Fruit fly (Drosophila melanogaster) whole organism, pupa: ENCODE data around the gene CG31099.

Source experiments
- CG13204 ChIP-seq: fragments of 200-800 bp; sonication (Bioruptor generic); optimal IDR thresholded peaks from 2 replicates; lab custom pipeline; 2018; ENCODE audit warnings: missing biosample characterization, mild to moderate bottlenecking, missing genetic modification characterization, moderate library complexity
- CG14655 ChIP-seq: fragments of 200-800 bp; sonication (Bioruptor generic); optimal IDR thresholded peaks from 3 replicates; lab custom pipeline; 2017; ENCODE audit warnings: mild to moderate bottlenecking, missing biosample characterization, missing genetic modification reagents, missing genetic modification characterization
- CG15710 ChIP-seq: fragments of 200-800 bp; sonication (Bioruptor generic); optimal IDR thresholded peaks from 2 replicates; lab custom pipeline; 2018; ENCODE audit warnings: missing biosample characterization, mild to moderate bottlenecking, missing genetic modification characterization, moderate library complexity
- CG17806 ChIP-seq: fragments of 200-800 bp; sonication (Bioruptor generic); optimal IDR thresholded peaks from 2 replicates; lab custom pipeline; 2018; ENCODE audit warnings: missing biosample characterization, mild to moderate bottlenecking, missing genetic modification characterization, moderate library complexity
- CG34367 ChIP-seq: fragments of 200-800 bp; sonication (Bioruptor generic); optimal IDR thresholded peaks from 2 replicates; lab custom pipeline; 2018; ENCODE audit warnings: missing biosample characterization, mild to moderate bottlenecking, missing genetic modification characterization
- CG4496 ChIP-seq: fragments of 200-800 bp; sonication (Bioruptor generic); IDR thresholded peaks from 3 replicates; pipeline ENCODE4 v1.3.6; 2022; ENCODE audit warnings: missing biosample characterization, missing genetic modification characterization
- CG8301 ChIP-seq: fragments of 200-800 bp; sonication (Bioruptor generic); optimal IDR thresholded peaks from 2 replicates; lab custom pipeline; 2018; ENCODE audit warnings: missing biosample characterization, mild to moderate bottlenecking, missing genetic modification characterization
- CG9948 ChIP-seq: fragments of 200-800 bp; sonication (Bioruptor generic); optimal IDR thresholded peaks from 2 replicates; lab custom pipeline; 2018; ENCODE audit warnings: missing biosample characterization, mild to moderate bottlenecking, missing genetic modification characterization, moderate library complexity
- Ets98B ChIP-seq: fragments of 200-800 bp; sonication (Bioruptor generic); IDR thresholded peaks from 2 replicates; pipeline ENCODE4 v1.3.6; 2022; ENCODE audit warnings: missing biosample characterization, missing genetic modification characterization
- Pif1B ChIP-seq: fragments of 200-800 bp; sonication (Bioruptor generic); optimal IDR thresholded peaks from 3 replicates; lab custom pipeline; 2016; ENCODE audit warnings: missing biosample characterization, missing genetic modification characterization
- Snoo ChIP-seq: fragments of 200-800 bp; sonication (Bioruptor generic); optimal IDR thresholded peaks from 3 replicates; lab custom pipeline; 2017; ENCODE audit warnings: missing biosample characterization, mild to moderate bottlenecking, missing genetic modification characterization, inconsistent platforms
- fd96Ca ChIP-seq: fragments of 200-800 bp; sonication (Bioruptor generic); IDR thresholded peaks from 3 replicates; pipeline ENCODE4 v1.3.6; 2022; ENCODE audit warnings: missing biosample characterization, missing genetic modification characterization
- gl ChIP-seq: fragments of 200-800 bp; sonication (Bioruptor generic); optimal IDR thresholded peaks from 2 replicates; lab custom pipeline; 2018; ENCODE audit warnings: missing biosample characterization, mild to moderate bottlenecking, missing genetic modification characterization
- rn ChIP-seq: fragments of 200-800 bp; sonication (Bioruptor generic); IDR thresholded peaks from 2 replicates; pipeline ENCODE4 v1.3.6; 2022; ENCODE audit warnings: missing biosample characterization, missing genetic modification characterization

DNA sequence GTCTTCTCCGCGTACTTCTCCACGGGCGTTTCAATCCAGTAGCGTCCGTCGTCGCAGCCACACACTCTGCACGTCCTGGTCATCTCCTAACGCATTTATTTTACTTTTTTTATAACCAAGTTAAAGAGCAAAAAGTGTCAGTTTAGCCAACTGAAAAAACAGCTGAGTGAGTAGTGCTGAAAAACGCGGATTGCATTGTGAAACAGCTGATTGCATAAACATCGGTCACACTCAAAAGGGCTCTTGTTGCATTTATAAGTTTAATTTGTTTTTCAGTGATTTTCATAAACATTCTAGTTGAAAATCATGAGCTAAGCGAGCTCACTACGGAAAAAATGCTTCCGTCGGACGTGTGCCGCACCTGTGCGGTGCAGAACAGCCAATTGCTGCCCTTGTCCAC lies 24.3 kb upstream of the CG31099 start, which contains the start of the genes CG10669 and CG11902:
- TF ChIP-seq CG13204 (GFP tag; lab: Kevin White, UChicago), result no peak
- no peak for TF ChIP-seq Snoo (tag; lab: Kevin White, UChicago)
- no peak for TF ChIP-seq CG4496
- TF ChIP-seq CG15710 (tag; lab: Kevin White, UChicago), result no peak
- TF ChIP-seq fd96Ca (GFP tag; lab: Robert Waterston, UW), result no peak
- no peak for TF ChIP-seq CG34367 (tag; lab: Kevin White, UChicago)
- TF ChIP-seq gl (tag; lab: Kevin White, UChicago), result no peak
- no peak for TF ChIP-seq CG9948 (tag; lab: Kevin White, UChicago)
- no peak for TF ChIP-seq CG8301 (tag; lab: Kevin White, UChicago)
- no peak for TF ChIP-seq CG17806 (tag; lab: Kevin White, UChicago)
- TF ChIP-seq Ets98B (GFP tag; lab: Robert Waterston, UW), result no peak
- TF ChIP-seq Pif1B (GFP tag; lab: Kevin White, UChicago), result no peak
- no peak for TF ChIP-seq CG14655 (GFP tag; lab: Kevin White, UChicago)
- no peak for TF ChIP-seq rn
